Fruit fly (Drosophila melanogaster) whole organism, embryonic: ENCODE data around the gene RhoGAP18B.

Experiments used
- Adf1 ChIP-seq: fragments of 200-800 bp; sonication (Bioruptor generic); IDR thresholded peaks from 2 replicates; pipeline ENCODE4 v1.3.6; 2022; ENCODE audit warnings: missing biosample characterization, missing genetic modification characterization
- CG11093 ChIP-seq: fragments of 200-800 bp; sonication (Bioruptor generic); IDR thresholded peaks from 3 replicates; pipeline ENCODE4 v1.3.6; 2022; ENCODE audit warnings: missing biosample characterization, missing genetic modification characterization
- CG11695 ChIP-seq: fragments of 200-800 bp; sonication (Bioruptor generic); IDR thresholded peaks from 3 replicates; pipeline ENCODE4 v1.3.6; 2022; ENCODE audit warnings: missing biosample characterization, missing genetic modification characterization
- CG12104 ChIP-seq: fragments of 200-800 bp; sonication (Bioruptor generic); optimal IDR thresholded peaks from 3 replicates; lab custom pipeline; 2016; ENCODE audit warnings: missing biosample characterization, missing genetic modification characterization
- CG1233 ChIP-seq: fragments of 200-800 bp; sonication (Bioruptor generic); optimal IDR thresholded peaks from 4 replicates; lab custom pipeline; 2018; ENCODE audit warnings: missing biosample characterization, mild to moderate bottlenecking, missing genetic modification characterization
- CG12769 ChIP-seq: fragments of 200-800 bp; sonication (Bioruptor generic); optimal IDR thresholded peaks from 2 replicates; lab custom pipeline; 2019; ENCODE audit warnings: missing biosample characterization, mild to moderate bottlenecking, missing genetic modification characterization, moderate library complexity
- CG15479 ChIP-seq: fragments of 200-800 bp; sonication (Bioruptor generic); optimal IDR thresholded peaks from 3 replicates; lab custom pipeline; 2019; ENCODE audit warnings: missing biosample characterization, mild to moderate bottlenecking, missing genetic modification characterization, moderate library complexity
- CG15601 ChIP-seq: fragments of 200-800 bp; sonication (Bioruptor generic); optimal IDR thresholded peaks from 3 replicates; lab custom pipeline; 2019; ENCODE audit warnings: missing biosample characterization, mild to moderate bottlenecking, missing genetic modification characterization, moderate library complexity
- CG17186 ChIP-seq: fragments of 200-800 bp; sonication (Bioruptor generic); optimal IDR thresholded peaks from 3 replicates; lab custom pipeline; 2017; ENCODE audit warnings: missing biosample characterization, missing genetic modification reagents, missing genetic modification characterization
- CG17361 ChIP-seq: fragments of 200-800 bp; sonication (Bioruptor generic); IDR thresholded peaks from 3 replicates; pipeline ENCODE4 v1.3.6; 2022; ENCODE audit warnings: missing biosample characterization, missing genetic modification characterization
- CG17568 ChIP-seq: fragments of 200-800 bp; sonication (Bioruptor generic); optimal IDR thresholded peaks from 2 replicates; lab custom pipeline; 2018; ENCODE audit warnings: missing biosample characterization, mild to moderate bottlenecking, missing genetic modification characterization, moderate library complexity
- CG2120 ChIP-seq: fragments of 200-800 bp; sonication (Bioruptor generic); optimal IDR thresholded peaks from 3 replicates; lab custom pipeline; 2016; ENCODE audit warnings: missing biosample characterization, missing genetic modification characterization
- CG32532 ChIP-seq: fragments of 200-800 bp; sonication (Bioruptor generic); IDR thresholded peaks from 2 replicates; pipeline ENCODE4 v1.3.6; 2022; ENCODE audit warnings: missing biosample characterization, missing genetic modification characterization
- CG33557 ChIP-seq: fragments of 200-800 bp; sonication (Bioruptor generic); optimal IDR thresholded peaks from 2 replicates; lab custom pipeline; 2019; ENCODE audit warnings: missing biosample characterization, mild to moderate bottlenecking, missing genetic modification characterization, moderate library complexity
- CG34422 ChIP-seq: fragments of 200-800 bp; sonication (Bioruptor generic); IDR thresholded peaks from 3 replicates; pipeline ENCODE4 v1.3.6; 2022; ENCODE audit warnings: missing biosample characterization, missing genetic modification characterization
- CG3838 ChIP-seq: fragments of 200-800 bp; sonication (Bioruptor generic); optimal IDR thresholded peaks from 3 replicates; lab custom pipeline; 2016; ENCODE audit warnings: missing biosample characterization, missing genetic modification characterization
- CG5245 ChIP-seq: fragments of 200-800 bp; sonication (Bioruptor generic); optimal IDR thresholded peaks from 3 replicates; lab custom pipeline; 2016; ENCODE audit warnings: missing biosample characterization, missing genetic modification characterization
- CG6683 ChIP-seq: fragments of 200-800 bp; sonication (Bioruptor generic); optimal IDR thresholded peaks from 2 replicates; lab custom pipeline; 2017; ENCODE audit warnings: missing biosample characterization, mild to moderate bottlenecking, missing genetic modification characterization, missing genetic modification reagents
- CG6765 ChIP-seq: fragments of 200-800 bp; sonication (Bioruptor generic); optimal IDR thresholded peaks from 3 replicates; lab custom pipeline; 2017; ENCODE audit warnings: missing biosample characterization, mild to moderate bottlenecking, missing genetic modification characterization
- CG7839 ChIP-seq: fragments of 200-800 bp; sonication (Bioruptor generic); optimal IDR thresholded peaks from 3 replicates; lab custom pipeline; 2018; ENCODE audit warnings: missing biosample characterization, mild to moderate bottlenecking, missing genetic modification characterization, moderate library complexity
- CG8290 ChIP-seq, 3 experiments: fragments of 200-800 bp; sonication (Bioruptor generic); optimal IDR thresholded peaks; 2 replicates each; lab custom pipeline; 2016 to 2019; ENCODE audit warnings: missing biosample characterization in 3 of 3, missing genetic modification characterization in 3 of 3, mild to moderate bottlenecking in 2 of 3, moderate library complexity in 1 of 3
- CG8478 ChIP-seq: fragments of >200 bp; optimal IDR thresholded peaks from 2 replicates; lab custom pipeline; 2018
- CG8944 ChIP-seq: fragments of 200-800 bp; sonication (Bioruptor generic); optimal IDR thresholded peaks from 3 replicates; lab custom pipeline; 2016; ENCODE audit warnings: missing biosample characterization, missing genetic modification characterization
- CG9437 ChIP-seq: fragments of 200-800 bp; sonication (Bioruptor generic); optimal IDR thresholded peaks from 2 replicates; lab custom pipeline; 2018; ENCODE audit warnings: missing biosample characterization, mild to moderate bottlenecking, missing genetic modification characterization
- CG9817 ChIP-seq: fragments of 200-800 bp; sonication (Bioruptor generic); optimal IDR thresholded peaks from 2 replicates; lab custom pipeline; 2018; ENCODE audit warnings: missing biosample characterization, mild to moderate bottlenecking, missing genetic modification characterization, moderate library complexity
- Camta ChIP-seq: fragments of 200-800 bp; sonication (Bioruptor generic); optimal IDR thresholded peaks from 2 replicates; lab custom pipeline; 2016; ENCODE audit warnings: missing biosample characterization, missing genetic modification characterization
- Ets65A ChIP-seq: fragments of 200-800 bp; sonication (Bioruptor generic); peaks from one replicate; lab custom pipeline; 2016; ENCODE audit warnings: missing biosample characterization, missing genetic modification characterization
- Fer1 ChIP-seq: fragments of 200-800 bp; sonication (Bioruptor generic); optimal IDR thresholded peaks from 2 replicates; lab custom pipeline; 2017; ENCODE audit warnings: missing biosample characterization, mild to moderate bottlenecking, missing genetic modification characterization
- Lim3 ChIP-seq: fragments of 200-800 bp; sonication (Bioruptor generic); IDR thresholded peaks from 2 replicates; pipeline ENCODE4 v1.3.6; 2022; ENCODE audit warnings: missing biosample characterization, missing genetic modification characterization
- Mrtf ChIP-seq: fragments of 200-800 bp; sonication (Bioruptor generic); IDR thresholded peaks from 3 replicates; pipeline ENCODE4 v1.3.6; 2022; ENCODE audit warnings: missing biosample characterization, missing genetic modification characterization
- Rfx ChIP-seq: fragments of 200-800 bp; sonication (Bioruptor generic); IDR thresholded peaks from 2 replicates; pipeline ENCODE4 v1.3.6; 2022; ENCODE audit warnings: missing biosample characterization, missing genetic modification characterization
- Sox100B ChIP-seq: fragments of 200-800 bp; sonication (Bioruptor generic); optimal IDR thresholded peaks from 3 replicates; lab custom pipeline; 2018; ENCODE audit warnings: missing biosample characterization, mild to moderate bottlenecking, missing genetic modification characterization
- Xrp1 ChIP-seq: fragments of 200-800 bp; sonication (Bioruptor generic); IDR thresholded peaks from 2 replicates; pipeline ENCODE4 v1.3.6; 2022; ENCODE audit warnings: missing biosample characterization, missing genetic modification characterization
- az2 ChIP-seq: fragments of 200-800 bp; sonication (Bioruptor generic); optimal IDR thresholded peaks from 3 replicates; lab custom pipeline; 2016; ENCODE audit warnings: missing biosample characterization, missing genetic modification characterization
- br ChIP-seq: fragments of >200 bp; optimal IDR thresholded peaks from 2 replicates; lab custom pipeline; 2017
- cg ChIP-seq: fragments of 200-800 bp; sonication (Bioruptor generic); optimal IDR thresholded peaks from 3 replicates; lab custom pipeline; 2019; ENCODE audit warnings: missing biosample characterization, mild to moderate bottlenecking, missing genetic modification characterization, moderate library complexity
- dpn ChIP-seq, 2 experiments: fragments of 200-800 bp; sonication (Bioruptor generic); optimal IDR thresholded peaks; 3 replicates each; lab custom pipeline; 2016; ENCODE audit warnings: missing biosample characterization in 2 of 2, missing genetic modification characterization in 2 of 2
- fu2 ChIP-seq: fragments of 200-800 bp; sonication (Bioruptor generic); optimal IDR thresholded peaks from 2 replicates; lab custom pipeline; 2016; ENCODE audit warnings: missing biosample characterization, missing genetic modification characterization
- lmd ChIP-seq: fragments of 200-800 bp; sonication (Bioruptor generic); IDR thresholded peaks from 2 replicates; pipeline ENCODE4 v1.3.6; 2022; ENCODE audit warnings: missing biosample characterization, missing genetic modification characterization
- nmo ChIP-seq: fragments of 200-800 bp; sonication (Bioruptor generic); optimal IDR thresholded peaks from 2 replicates; lab custom pipeline; 2018; ENCODE audit warnings: missing biosample characterization, mild to moderate bottlenecking, missing genetic modification characterization, moderate library complexity
- pho ChIP-seq: fragments of 200-800 bp; sonication (Bioruptor generic); optimal IDR thresholded peaks from 2 replicates; lab custom pipeline; 2016; ENCODE audit warnings: missing biosample characterization, missing genetic modification characterization
- phol ChIP-seq: fragments of 200-800 bp; sonication (Bioruptor generic); optimal IDR thresholded peaks from 3 replicates; lab custom pipeline; 2018; ENCODE audit warnings: missing biosample characterization, mild to moderate bottlenecking, missing genetic modification characterization, moderate library complexity
- pros ChIP-seq: fragments of 200-800 bp; sonication (Bioruptor generic); optimal IDR thresholded peaks from 3 replicates; lab custom pipeline; 2019; ENCODE audit warnings: missing biosample characterization, mild to moderate bottlenecking, missing genetic modification characterization, moderate library complexity
- scrt ChIP-seq: fragments of 200-800 bp; sonication (Bioruptor generic); optimal IDR thresholded peaks from 2 replicates; lab custom pipeline; 2018; ENCODE audit warnings: missing biosample characterization, mild to moderate bottlenecking, missing genetic modification characterization, moderate library complexity
- sim ChIP-seq: fragments of 200-800 bp; sonication (Bioruptor generic); IDR thresholded peaks from 2 replicates; pipeline ENCODE4 v1.3.6; 2022; ENCODE audit warnings: missing biosample characterization, missing genetic modification characterization
- sisA ChIP-seq: fragments of 200-800 bp; sonication (Bioruptor generic); IDR thresholded peaks from 2 replicates; pipeline ENCODE4 v1.3.6; 2022; ENCODE audit warnings: missing biosample characterization, missing genetic modification characterization
- slp2 ChIP-seq: fragments of 200-800 bp; sonication (Bioruptor generic); optimal IDR thresholded peaks from 2 replicates; lab custom pipeline; 2016; ENCODE audit warnings: missing biosample characterization, missing genetic modification characterization
- stwl ChIP-seq: fragments of 200-800 bp; sonication (Bioruptor generic); optimal IDR thresholded peaks from 3 replicates; lab custom pipeline; 2018; ENCODE audit warnings: missing biosample characterization, mild to moderate bottlenecking, missing genetic modification characterization, moderate library complexity
- tap ChIP-seq: fragments of 200-800 bp; optimal IDR thresholded peaks from 3 replicates; lab custom pipeline; 2019; ENCODE audit warnings: missing biosample characterization, mild to moderate bottlenecking, missing genetic modification characterization, moderate library complexity
- tgo ChIP-seq: fragments of 200-800 bp; sonication (Bioruptor generic); IDR thresholded peaks from 3 replicates; pipeline ENCODE4 v1.3.6; 2022; ENCODE audit warnings: missing biosample characterization, missing genetic modification characterization

Gene RhoGAP18B

DNA sequence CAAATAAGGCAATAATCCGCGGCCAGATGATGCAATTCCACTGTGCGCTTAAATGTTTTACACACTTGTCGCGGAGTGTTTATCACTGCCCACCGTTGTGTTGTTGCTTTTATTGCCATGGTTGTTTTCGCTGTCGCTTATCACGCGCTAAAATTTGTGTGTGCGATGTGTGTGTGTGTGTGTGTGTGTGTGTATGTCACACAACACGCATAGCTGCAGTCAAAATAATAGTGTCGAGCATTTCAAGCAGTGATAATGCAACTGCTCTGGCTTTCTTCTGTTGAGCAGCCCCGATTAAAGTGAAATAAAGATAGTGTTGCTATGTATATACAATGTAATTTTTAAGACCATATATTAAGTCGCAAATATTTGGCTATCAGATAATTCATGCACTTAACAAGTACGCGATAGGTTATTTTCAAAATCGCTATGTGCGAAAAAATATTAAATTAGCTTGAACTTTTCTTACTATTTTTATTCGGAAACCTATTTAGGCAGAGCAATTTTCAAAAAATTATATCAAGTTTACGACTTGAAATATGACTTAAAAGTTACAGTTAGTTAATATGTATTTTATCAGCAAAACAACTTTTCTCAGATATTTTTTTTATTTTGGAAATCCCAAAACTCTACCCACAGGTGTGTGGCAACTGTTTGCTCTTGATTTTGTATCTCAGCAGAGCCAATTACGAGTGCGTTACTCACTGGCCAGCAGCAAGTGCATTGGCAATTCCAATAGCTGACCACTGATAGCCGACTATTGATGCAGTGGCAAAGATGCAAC, 538 bp downstream of the RhoGAP18B start (continued):
- peak; percentile 74 for TF ChIP-seq CG15479 (GFP tag; lab: Kevin White, UChicago)
- peak; percentile 42 for TF ChIP-seq az2 (GFP tag; lab: Kevin White, UChicago)
- peak; percentile 55 for TF ChIP-seq cg (GFP tag; lab: Kevin White, UChicago)
- TF ChIP-seq lmd (GFP tag; lab: Robert Waterston, UW) = 0 out of 2 replicates have a peak, but pooled peaks have one; percentile 18
- no peak for TF ChIP-seq tgo (GFP tag; lab: Robert Waterston, UW)
- peak; percentile 2 for TF ChIP-seq slp2 (GFP tag; lab: Kevin White, UChicago)
- TF ChIP-seq CG15601 (tag; lab: Kevin White, UChicago) = peak; percentile 3
- no peak for TF ChIP-seq CG8478 (lab: Kevin White, UChicago)
- TF ChIP-seq Lim3 (GFP tag; lab: Robert Waterston, UW) = no peak
- TF ChIP-seq Fer1 = peak; percentile 29
- TF ChIP-seq dpn (GFP tag; optimal IDR thresholded peaks at IDR 0.05; lab: Kevin White, UChicago) = peak; percentile 41 to 61
- TF ChIP-seq Ets65A (GFP tag; lab: Kevin White, UChicago) = peak; percentile 20
- TF ChIP-seq Camta = peak; percentile 5
- no peak for TF ChIP-seq CG6683 (GFP tag; lab: Kevin White, UChicago)
- no peak for TF ChIP-seq CG17186 (GFP tag; lab: Kevin White, UChicago)
- peak; percentile 36 for TF ChIP-seq pho (GFP tag; lab: Kevin White, UChicago)
- TF ChIP-seq CG7839 = peak; percentile 60
- no peak for TF ChIP-seq CG8290 (GFP tag; optimal IDR thresholded peaks at IDR 0.05; lab: Kevin White, UChicago)
- TF ChIP-seq CG8290 (tag; optimal IDR thresholded peaks at IDR 0.05; lab: Kevin White, UChicago) = peak in 1 of 2 experiments; percentile 61
- TF ChIP-seq CG9437 (GFP tag; lab: Kevin White, UChicago) = peak; percentile 50
- peak; percentile 50 for TF ChIP-seq nmo (GFP tag; lab: Kevin White, UChicago)
- TF ChIP-seq sim (GFP tag; lab: Robert Waterston, UW) = no peak
- peak; percentile 41 for TF ChIP-seq CG12104 (GFP tag; lab: Kevin White, UChicago)
- no peak for TF ChIP-seq CG33557 (GFP tag; lab: Kevin White, UChicago)
- TF ChIP-seq Mrtf (GFP tag; lab: Robert Waterston, UW) = 0 out of 3 replicates have a peak, but pooled peaks have one; percentile 3
- TF ChIP-seq scrt (GFP tag; lab: Kevin White, UChicago) = peak; percentile 5
- no peak for TF ChIP-seq br (lab: Kevin White, UChicago)
- peak; percentile 47; the same call in 1 of the 2 replicates for TF ChIP-seq Rfx (GFP tag; lab: Robert Waterston, UW)
- TF ChIP-seq Sox100B (GFP tag; lab: Kevin White, UChicago) = peak; percentile 67
- peak; percentile 57; the same call in 1 of the 3 replicates for TF ChIP-seq CG11695 (GFP tag; lab: Robert Waterston, UW)
- TF ChIP-seq phol = peak; percentile 39
- no peak for TF ChIP-seq stwl (tag; lab: Kevin White, UChicago)
- peak; percentile 56 for TF ChIP-seq CG2120 (GFP tag; lab: Kevin White, UChicago)
- peak; percentile 7; the same call in 1 of the 2 replicates for TF ChIP-seq Xrp1
- TF ChIP-seq tap = no peak
- no peak for TF ChIP-seq fu2 (GFP tag; lab: Kevin White, UChicago)
- TF ChIP-seq CG32532 (GFP tag; lab: Robert Waterston, UW) = 0 out of 2 replicates have a peak, but pooled peaks have one; percentile 20
- TF ChIP-seq CG17568 (GFP tag; lab: Kevin White, UChicago) = no peak
- peak; percentile 12 for TF ChIP-seq CG6765 (GFP tag; lab: Kevin White, UChicago)
- peak; percentile 44 for TF ChIP-seq Adf1
- TF ChIP-seq CG9817 (tag; lab: Kevin White, UChicago) = peak; percentile 43
- TF ChIP-seq CG12769 (tag; lab: Kevin White, UChicago) = peak; percentile 52
- no peak for TF ChIP-seq CG1233 (GFP tag; lab: Kevin White, UChicago)
- no peak for TF ChIP-seq CG11093 (GFP tag; lab: Robert Waterston, UW)
- peak; percentile 55 for TF ChIP-seq CG17361 (GFP tag; lab: Robert Waterston, UW)
- no peak for TF ChIP-seq CG5245 (GFP tag; lab: Kevin White, UChicago)
- TF ChIP-seq CG8944 (GFP tag; lab: Kevin White, UChicago) = no peak
- TF ChIP-seq CG3838 (GFP tag; lab: Kevin White, UChicago) = no peak
- TF ChIP-seq CG34422 (GFP tag; lab: Robert Waterston, UW) = no peak
- TF ChIP-seq pros (GFP tag; lab: Kevin White, UChicago) = no peak
- 0 out of 2 replicates have a peak, but pooled peaks have one; percentile 18 for TF ChIP-seq sisA (GFP tag; lab: Robert Waterston, UW)
